Worm (Caenorhabditis elegans) whole organism, midembryonic: ENCODE measurements around the gene F53C3.6.

Experiments
- T22C8.4 ChIP-seq: fragments of 200-800 bp; sonication (Bioruptor generic); IDR thresholded peaks from 2 replicates; pipeline ENCODE4 v1.3.6; 2022; ENCODE audit warnings: missing genetic modification characterization, missing compliant biosample characterization
- cog-1 ChIP-seq: sonication (generic microtip); optimal IDR thresholded peaks from 2 replicates; lab custom pipeline; 2016; ENCODE audit warnings: missing genetic modification characterization, missing compliant biosample characterization
- flt-1 ChIP-seq: fragments of 200-800 bp; sonication (Bioruptor generic); IDR thresholded peaks from 2 replicates; pipeline ENCODE4 v1.3.6; 2022; ENCODE audit warnings: missing genetic modification characterization, missing compliant biosample characterization
- klf-2 ChIP-seq: fragments of 200-800 bp; sonication (Bioruptor generic); conservative IDR thresholded peaks from 2 replicates; pipeline ENCODE4 v1.3.6; 2022; ENCODE audit warnings: missing genetic modification reagents, missing genetic modification characterization, missing compliant biosample characterization
- med-1 ChIP-seq: sonication (generic microtip); optimal IDR thresholded peaks from 2 replicates; lab custom pipeline; 2017; ENCODE audit warnings: missing genetic modification characterization, mild to moderate bottlenecking, missing compliant biosample characterization, antibody characterized with exemption, missing genetic modification reagents; ENCODE audit not compliant: insufficient read depth
- ref-1 ChIP-seq: fragments of 200-800 bp; sonication (Bioruptor generic); conservative IDR thresholded peaks from 2 replicates; pipeline ENCODE4 v1.3.6; 2022; ENCODE audit warnings: missing genetic modification reagents, missing genetic modification characterization, missing compliant biosample characterization
- tab-1 ChIP-seq: fragments of 200-800 bp; sonication (Bioruptor generic); IDR thresholded peaks from 2 replicates; pipeline ENCODE4 v1.3.6; 2022; ENCODE audit warnings: missing genetic modification characterization, missing compliant biosample characterization
- ztf-23 ChIP-seq: fragments of 200-800 bp; sonication (Bioruptor generic); IDR thresholded peaks from 2 replicates; pipeline ENCODE4 v1.3.6; 2022; ENCODE audit warnings: missing genetic modification reagents, missing genetic modification characterization, missing compliant biosample characterization
- ztf-29 ChIP-seq: fragments of 200-800 bp; sonication (Bioruptor generic); IDR thresholded peaks from 2 replicates; pipeline ENCODE4 v1.3.6; 2022; ENCODE audit warnings: missing genetic modification reagents, missing genetic modification characterization, missing compliant biosample characterization

F53C3.6 gene

ce11 chrII:3908135-3908534 lies 10.2 kb downstream of the F53C3.6 start:
- TF ChIP-seq tab-1 (GFP tag; lab: Robert Waterston, UW) (no peak), ztf-29 (GFP tag; lab: Robert Waterston, UW) (no peak), med-1 (GFP tag; lab: Kevin White, UChicago) (no peak), cog-1 (tag; lab: Kevin White, UChicago) (no peak), T22C8.4 (GFP tag; lab: Robert Waterston, UW) (no peak), klf-2 (GFP tag; lab: Robert Waterston, UW) (no peak), flt-1 (no peak)

- no peak for TF ChIP-seq ztf-29 (GFP tag; lab: Robert Waterston, UW)
- no peak for TF ChIP-seq klf-2 (GFP tag; lab: Robert Waterston, UW)
- no peak for TF ChIP-seq tab-1 (GFP tag; lab: Robert Waterston, UW)
Measured at ce11 chrII:3909301-3909700, 11.4 kb downstream of the F53C3.6 start.

ce11 chrII:3910737-3911136 lies 12.8 kb downstream of the F53C3.6 start, which contains the start of gene bcmo-2:
Gene bcmo-2 (minus strand): TSS chrII:3910837.
- TF ChIP-seq T22C8.4 (GFP tag; lab: Robert Waterston, UW): no peak
- TF ChIP-seq ztf-29 (GFP tag; lab: Robert Waterston, UW): no peak
- no peak for TF ChIP-seq klf-2 (GFP tag; lab: Robert Waterston, UW)
- no peak for TF ChIP-seq tab-1 (GFP tag; lab: Robert Waterston, UW)
- no peak for TF ChIP-seq flt-1
- TF ChIP-seq cog-1 (tag; lab: Kevin White, UChicago): no peak
- TF ChIP-seq ref-1 (GFP tag; lab: Robert Waterston, UW): no peak
- no peak for TF ChIP-seq ztf-23
- no peak for TF ChIP-seq med-1 (GFP tag; lab: Kevin White, UChicago)

DNA sequence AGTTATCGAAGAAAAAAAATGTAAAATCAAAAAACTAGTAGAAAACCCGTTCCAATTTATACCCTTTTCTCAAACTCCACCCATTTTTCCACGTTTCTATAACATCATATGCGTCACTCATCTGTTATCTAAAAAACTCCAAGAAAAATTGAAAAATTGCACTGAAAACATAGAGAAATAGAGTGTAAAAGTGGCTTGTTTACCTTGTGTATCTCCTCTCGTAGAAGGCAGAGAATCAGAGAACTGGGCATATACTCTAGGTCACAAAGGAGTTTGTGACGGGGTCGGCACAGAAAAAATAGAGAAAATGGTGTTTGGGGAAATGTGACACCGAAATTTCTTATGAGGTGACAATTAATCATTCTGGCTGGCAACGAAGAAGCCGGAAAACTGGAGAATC lies 13.3 kb downstream of the F53C3.6 start:
- no peak for TF ChIP-seq ztf-23
- TF ChIP-seq cog-1 (tag; lab: Kevin White, UChicago): no peak
- no peak for TF ChIP-seq T22C8.4 (GFP tag; lab: Robert Waterston, UW)
- no peak for TF ChIP-seq tab-1 (GFP tag; lab: Robert Waterston, UW)
- no peak for TF ChIP-seq ref-1 (GFP tag; lab: Robert Waterston, UW)
- no peak for TF ChIP-seq flt-1
- TF ChIP-seq ztf-29 (GFP tag; lab: Robert Waterston, UW): no peak

- no peak for TF ChIP-seq cog-1 (tag; lab: Kevin White, UChicago)
- TF ChIP-seq ref-1 (GFP tag; lab: Robert Waterston, UW): no peak
Measured at ce11 chrII:3911716-3912115, 13.8 kb downstream of the F53C3.6 start, which contains the start of gene F53C3.1. Gene F53C3.1 (plus strand): TSS chrII:3912016.

DNA sequence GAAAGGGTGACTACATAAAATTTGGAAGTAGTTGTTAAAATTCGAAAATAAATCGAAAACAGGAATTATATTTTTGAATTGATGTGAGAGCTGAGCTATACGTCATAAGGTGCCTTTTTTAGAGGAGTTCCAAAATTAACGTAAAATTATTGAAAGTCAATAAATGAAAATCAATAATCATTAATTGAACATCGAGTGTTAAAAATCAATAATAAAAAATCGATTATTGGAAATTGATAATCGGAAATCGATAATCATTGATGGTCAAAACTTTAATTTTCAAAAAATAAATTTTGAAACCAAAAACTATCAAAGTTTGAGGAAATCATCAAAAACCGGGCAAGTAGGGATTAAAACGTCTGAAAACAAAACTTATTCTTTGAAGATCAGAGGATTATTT lies 15.7 kb downstream of the F53C3.6 start:
- TF ChIP-seq tab-1 (GFP tag; lab: Robert Waterston, UW) (no peak), med-1 (GFP tag; lab: Kevin White, UChicago) (no peak), T22C8.4 (GFP tag; lab: Robert Waterston, UW) (peak; percentile 33; the same call in 1 of the 2 replicates)

DNA sequence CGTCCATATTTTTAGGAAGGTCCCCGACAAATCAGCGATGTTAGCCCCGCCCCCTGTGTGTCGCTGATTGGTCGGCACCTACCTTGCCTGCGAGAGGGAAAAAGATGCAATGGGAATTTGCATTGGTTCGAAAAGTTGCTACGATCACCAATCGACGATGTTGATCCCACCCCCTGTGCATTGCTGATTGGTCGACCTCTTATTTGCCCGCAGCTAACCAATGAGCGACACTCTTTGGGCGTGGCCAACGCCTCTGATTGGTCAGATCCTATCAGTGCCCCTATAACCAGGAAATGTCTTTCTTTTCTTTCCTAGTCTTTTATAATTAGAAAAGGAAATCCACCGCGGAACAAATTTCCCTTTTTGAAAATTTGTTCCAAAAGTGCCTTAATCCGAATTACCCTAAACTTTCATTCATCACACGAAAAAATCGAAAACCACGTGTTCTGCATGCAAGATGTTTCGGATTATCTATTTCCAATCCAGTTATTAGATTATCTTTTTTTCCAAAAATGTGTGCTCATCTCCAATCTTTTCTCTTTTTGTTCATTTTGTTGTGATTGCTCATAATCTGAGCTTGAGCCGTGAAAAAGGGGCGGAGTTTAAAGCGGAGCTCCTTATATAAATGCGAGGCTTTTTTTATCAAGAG lies 20.2 kb downstream of the F53C3.6 start:
- TF ChIP-seq ref-1 (GFP tag; lab: Robert Waterston, UW) (no peak), ztf-29 (GFP tag; lab: Robert Waterston, UW) (no peak), ztf-23 (no peak), T22C8.4 (GFP tag; lab: Robert Waterston, UW) (no peak), flt-1 (no peak), med-1 (GFP tag; lab: Kevin White, UChicago) (no peak), cog-1 (tag; lab: Kevin White, UChicago) (no peak), klf-2 (GFP tag; lab: Robert Waterston, UW) (no peak), tab-1 (GFP tag; lab: Robert Waterston, UW) (no peak)

ce11 chrII:3920611-3921010 lies 22.7 kb downstream of the F53C3.6 start:
- TF ChIP-seq med-1 (GFP tag; lab: Kevin White, UChicago) (no peak), flt-1 (no peak), ztf-29 (GFP tag; lab: Robert Waterston, UW) (no peak), ztf-23 (no peak), klf-2 (GFP tag; lab: Robert Waterston, UW) (no peak), cog-1 (tag; lab: Kevin White, UChicago) (no peak), tab-1 (GFP tag; lab: Robert Waterston, UW) (no peak), ref-1 (GFP tag; lab: Robert Waterston, UW) (no peak), T22C8.4 (GFP tag; lab: Robert Waterston, UW) (no peak)

DNA sequence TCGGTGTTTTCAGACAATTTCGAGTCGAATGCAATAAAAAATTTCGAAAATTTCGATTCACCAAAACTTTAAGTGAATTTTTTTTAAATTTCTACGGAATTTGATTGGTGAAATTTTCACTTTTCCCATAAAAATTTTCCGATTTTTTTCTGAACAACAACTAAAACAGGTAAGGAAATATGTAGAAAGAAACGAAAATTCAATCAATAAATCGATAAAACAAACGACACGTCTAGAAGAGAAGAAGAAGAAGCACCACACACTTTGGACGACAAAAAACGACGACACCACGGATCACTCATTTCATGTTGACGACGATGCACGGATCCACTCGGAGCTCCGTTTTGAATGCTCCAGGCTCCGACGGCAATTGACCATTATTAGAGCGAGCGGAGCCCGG lies 24.8 kb downstream of the F53C3.6 start:
- TF ChIP-seq ref-1 (GFP tag; lab: Robert Waterston, UW): no peak
- no peak for TF ChIP-seq ztf-29 (GFP tag; lab: Robert Waterston, UW)

DNA sequence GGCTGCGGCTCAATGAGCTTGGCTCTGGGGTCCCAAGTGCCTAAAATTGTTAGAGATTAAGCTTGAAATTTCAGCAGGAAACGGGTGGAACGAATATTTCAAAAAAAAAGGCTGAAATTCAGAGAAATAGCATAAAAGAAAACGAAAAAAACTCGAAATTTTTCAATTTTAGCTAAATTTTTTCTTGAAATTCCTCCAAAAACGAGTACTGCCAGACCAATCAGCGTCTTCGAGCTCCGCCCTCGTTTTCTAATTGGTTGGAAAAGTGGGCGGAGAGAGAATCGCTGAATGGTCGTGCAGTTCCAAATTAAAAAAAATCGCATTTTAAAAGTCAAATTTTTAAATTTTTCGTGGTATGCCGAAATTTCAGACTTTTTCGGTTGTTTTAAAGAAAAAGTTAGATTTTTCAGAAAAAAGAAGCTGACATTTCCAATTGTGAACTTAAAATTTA lies 30.0 kb downstream of the F53C3.6 start, which contains the start of gene plpp-1.1:
TSS of gene plpp-1.1 (minus strand) at position 51 of the 451 bp plus-strand sequence.
- TF ChIP-seq cog-1 (tag; lab: Kevin White, UChicago): no peak
- TF ChIP-seq T22C8.4 (GFP tag; lab: Robert Waterston, UW): no peak
- TF ChIP-seq ztf-29 (GFP tag; lab: Robert Waterston, UW): no peak
- no peak for TF ChIP-seq ztf-23
- TF ChIP-seq tab-1 (GFP tag; lab: Robert Waterston, UW): no peak
- TF ChIP-seq flt-1: no peak
- TF ChIP-seq klf-2 (GFP tag; lab: Robert Waterston, UW): no peak
- TF ChIP-seq med-1 (GFP tag; lab: Kevin White, UChicago): no peak
- TF ChIP-seq ref-1 (GFP tag; lab: Robert Waterston, UW): no peak
